Fruit fly (Drosophila melanogaster) S2 (cell line): ENCODE results near the gene Upf2.

Experiments used
- CG8478 ChIP-seq: fragments of >200 bp; optimal IDR thresholded peaks from 2 replicates; lab custom pipeline; 2018
- CTCF ChIP-seq, 2 experiments: fragments of >200 bp; optimal IDR thresholded peaks; 2 replicates each; lab custom pipeline; 2018

DNA sequence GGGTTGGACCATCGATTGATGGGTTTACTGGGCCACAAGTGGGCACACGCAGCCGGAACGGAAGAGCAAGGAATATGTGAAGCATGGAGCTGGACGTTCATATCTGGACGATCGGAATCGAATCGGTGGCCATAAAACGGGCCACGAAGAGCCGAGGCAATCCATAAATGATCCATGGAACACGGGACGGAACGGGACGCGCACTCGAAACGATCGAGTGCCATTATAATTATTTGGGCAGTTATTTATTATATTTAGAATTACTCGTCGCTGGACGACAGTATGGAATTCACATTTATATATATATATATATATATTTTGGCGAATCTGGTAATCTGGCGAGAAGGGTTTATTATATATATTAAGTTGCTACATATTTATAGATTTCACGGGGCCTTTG lies 32.7 kb upstream of the Upf2 start:
- TF ChIP-seq CG8478 (lab: Kevin White, UChicago) (no peak), CTCF (optimal IDR thresholded peaks at IDR 0.05; lab: Kevin White, UChicago) (no peak)
